Worm (Caenorhabditis elegans): ENCODE measurements around the gene F47B10.3.

Gene F47B10.3

ce11 chrX:10909661-10910060, 17.7 kb downstream of the F47B10.3 start:
- TF ChIP-seq pat-9 (tag; optimal IDR thresholded peaks at IDR 0.05) (no peak), lin-11 (tag; optimal IDR thresholded peaks at IDR 0.05) (no peak), nhr-11 (tag; optimal IDR thresholded peaks at IDR 0.05) (no peak), unc-55 (GFP tag; optimal IDR thresholded peaks at IDR 0.05) (peak; percentile 55), F13H6.1 (tag; optimal IDR thresholded peaks at IDR 0.05) (no peak), ref-2 (tag; optimal IDR thresholded peaks at IDR 0.05) (no peak), ceh-6 (GFP tag; optimal IDR thresholded peaks at IDR 0.05) (no peak), fkh-10 (GFP tag; optimal IDR thresholded peaks at IDR 0.05) (no peak)

ce11 chrX:10910716-10911115, 18.7 kb downstream of the F47B10.3 start, which contains the start of gene F47B10.8:
F47B10.8 (minus strand) TSS chrX:10910816.
- no peak for TF ChIP-seq ceh-9 (tag; optimal IDR thresholded peaks at IDR 0.05)
- TF ChIP-seq sox-2 (GFP tag; IDR thresholded peaks at IDR 0.05), result no peak
- TF ChIP-seq ceh-31 (tag; optimal IDR thresholded peaks at IDR 0.05), result no peak
- TF ChIP-seq lin-11 (tag; optimal IDR thresholded peaks at IDR 0.05), result no peak
- no peak for TF ChIP-seq ahr-1 (tag; optimal IDR thresholded peaks at IDR 0.05)
- TF ChIP-seq hlh-13 (GFP tag; optimal IDR thresholded peaks at IDR 0.05), result no peak
- TF ChIP-seq sox-4 (tag; optimal IDR thresholded peaks at IDR 0.05), result no peak
- TF ChIP-seq ceh-22 (tag; optimal IDR thresholded peaks at IDR 0.05), result no peak
- no peak for TF ChIP-seq ceh-19 (GFP tag; optimal IDR thresholded peaks at IDR 0.05)

DNA sequence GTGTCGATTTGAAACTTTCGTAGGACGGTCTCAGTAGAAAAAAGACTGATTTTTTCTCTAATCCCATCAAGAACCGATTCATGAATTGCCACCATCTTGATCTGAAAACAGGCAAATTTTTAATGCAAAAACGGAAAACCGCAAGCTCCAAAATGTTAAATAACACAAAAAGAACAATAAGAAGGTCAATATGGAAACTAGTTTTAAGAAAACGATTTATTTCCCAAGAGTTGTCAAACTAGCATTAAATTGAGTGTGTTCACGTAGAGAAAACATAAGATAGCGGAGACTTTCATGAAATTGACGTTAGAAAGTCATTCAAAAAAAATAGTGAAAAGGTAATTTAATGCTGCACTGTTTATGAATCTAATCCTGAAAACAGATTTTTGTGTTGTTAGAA, 22.0 kb downstream of the F47B10.3 start, which contains the start of gene F47B10.9:
Gene F47B10.9 (minus strand): TSS at position 101 of the 400 bp plus-strand sequence.
- TF ChIP-seq zip-5 (tag; optimal IDR thresholded peaks at IDR 0.05) (no peak), lin-11 (tag; optimal IDR thresholded peaks at IDR 0.05) (no peak), pha-2 (tag; optimal IDR thresholded peaks at IDR 0.05) (no peak), hlh-30 (tag; optimal IDR thresholded peaks at IDR 0.05; ENCODE audit: insufficient read depth) (no peak), lim-6 (tag; optimal IDR thresholded peaks at IDR 0.05) (no peak), pha-4 (tag; optimal IDR thresholded peaks at IDR 0.05) (no peak), madf-2 (tag; optimal IDR thresholded peaks at IDR 0.05) (no peak), Y22D7AL.16 (tag; optimal IDR thresholded peaks at IDR 0.05) (no peak), che-1 (tag; optimal IDR thresholded peaks at IDR 0.05) (no peak), hlh-13 (GFP tag; optimal IDR thresholded peaks at IDR 0.05) (no peak), pax-1 (tag; optimal IDR thresholded peaks at IDR 0.05) (no peak), npax-4 (tag; optimal IDR thresholded peaks at IDR 0.05) (no peak), fkh-10 (GFP tag; optimal IDR thresholded peaks at IDR 0.05) (no peak), pqm-1 (tag; optimal IDR thresholded peaks at IDR 0.05) (no peak), ceh-24 (tag; optimal IDR thresholded peaks at IDR 0.05) (no peak), elt-4 (tag; optimal IDR thresholded peaks at IDR 0.05) (no peak), ceh-30 (tag; optimal IDR thresholded peaks at IDR 0.05) (no peak), unc-86 (tag; optimal IDR thresholded peaks at IDR 0.05) (no peak), ztf-16 (tag; optimal IDR thresholded peaks at IDR 0.05) (no peak), ets-4 (tag; optimal IDR thresholded peaks at IDR 0.05) (no peak)

DNA sequence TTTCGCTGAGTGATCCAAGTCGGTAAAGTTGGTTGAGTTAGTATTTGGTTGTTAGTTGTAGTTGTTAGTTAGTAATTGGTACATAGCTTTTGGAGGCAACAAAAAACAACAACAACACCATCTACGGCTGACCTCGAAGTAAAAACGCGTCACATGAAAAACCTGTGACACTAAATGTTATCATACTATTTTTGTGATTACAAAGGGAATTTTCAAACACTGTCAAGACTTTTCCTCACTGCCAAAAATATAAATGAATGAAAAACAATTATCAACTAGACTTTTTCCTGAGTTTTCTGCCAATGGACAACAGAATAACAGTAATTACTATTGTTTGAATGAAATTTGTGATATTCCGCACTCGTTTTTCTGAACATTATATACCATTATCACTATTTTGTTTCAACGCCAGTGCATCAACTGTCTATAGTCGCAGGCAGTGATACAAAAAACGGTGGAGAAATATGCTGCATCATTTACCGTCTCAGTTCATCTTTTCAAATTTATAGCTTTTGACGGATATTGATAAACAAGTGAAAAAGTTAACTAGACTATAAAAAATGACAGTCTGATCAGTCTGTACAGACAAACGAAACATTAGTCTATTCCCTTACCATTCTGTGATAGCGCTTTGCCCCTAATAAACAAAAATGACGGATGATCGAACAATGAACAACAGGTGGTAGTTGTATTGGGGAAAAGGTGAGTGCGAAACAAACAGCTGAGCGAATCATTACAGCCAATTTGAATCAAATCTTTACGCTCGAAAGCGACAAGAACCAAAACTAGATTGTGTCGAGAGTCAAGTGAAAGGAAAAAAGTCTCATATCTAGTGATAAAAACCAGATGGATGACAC, 22.7 kb downstream of the F47B10.3 start:
- no peak for TF ChIP-seq C38D4.7 (GFP tag; optimal IDR thresholded peaks at IDR 0.05)

DNA sequence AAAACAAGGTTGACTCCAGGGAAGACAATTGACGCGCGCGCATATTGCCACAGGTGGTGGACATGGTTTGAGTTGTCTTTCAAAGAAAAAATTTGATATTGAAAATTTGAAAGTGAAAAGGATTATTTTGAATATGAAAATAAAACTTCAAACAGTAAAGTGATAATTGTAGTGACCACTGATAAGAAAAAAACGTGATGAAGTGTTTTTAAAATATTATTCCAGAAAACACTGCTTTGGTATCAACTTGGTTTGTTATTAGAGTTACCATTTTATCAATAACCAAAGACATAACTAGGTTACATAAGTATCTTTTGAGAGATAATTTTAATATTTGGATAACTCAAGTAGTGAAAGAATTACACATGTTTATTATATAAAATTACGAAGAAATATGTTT, 24.2 kb downstream of the F47B10.3 start:
- no peak for TF ChIP-seq unc-42 (tag; optimal IDR thresholded peaks at IDR 0.05)
- TF ChIP-seq unc-55 (GFP tag; optimal IDR thresholded peaks at IDR 0.05), result no peak
- no peak for TF ChIP-seq hlh-8 (tag; optimal IDR thresholded peaks at IDR 0.05)
- TF ChIP-seq odd-2 (tag; optimal IDR thresholded peaks at IDR 0.05), result no peak
- no peak for TF ChIP-seq npax-4 (tag; optimal IDR thresholded peaks at IDR 0.05)
- TF ChIP-seq ttx-3 (tag; optimal IDR thresholded peaks at IDR 0.05), result no peak
- no peak for TF ChIP-seq sox-2 (GFP tag; IDR thresholded peaks at IDR 0.05)
- TF ChIP-seq hlh-6 (tag; optimal IDR thresholded peaks at IDR 0.05), result no peak
- no peak for TF ChIP-seq fax-1 (tag; optimal IDR thresholded peaks at IDR 0.05)
- no peak for TF ChIP-seq nhr-11 (tag; optimal IDR thresholded peaks at IDR 0.05)
- no peak for TF ChIP-seq ceh-19 (GFP tag; optimal IDR thresholded peaks at IDR 0.05)
- TF ChIP-seq ceh-22 (tag; optimal IDR thresholded peaks at IDR 0.05), result no peak
- no peak for TF ChIP-seq pha-4 (tag; optimal IDR thresholded peaks at IDR 0.05)
- TF ChIP-seq pha-2 (tag; optimal IDR thresholded peaks at IDR 0.05), result no peak
